Worm (Caenorhabditis elegans) whole organism, L4/young adult: Measurements from ENCODE around the gene dgn-1.

Experiments
- W03F9.2 ChIP-seq: fragments of 150-350 bp; optimal IDR thresholded peaks from 2 replicates; lab custom pipeline; 2014; ENCODE audit warnings: missing biosample characterization, missing genetic modification characterization
- dao-5 ChIP-seq: sonication (generic microtip); optimal IDR thresholded peaks from 2 replicates; lab custom pipeline; 2016; ENCODE audit warnings: missing genotype, missing genetic modification characterization, moderate library complexity, missing compliant biosample characterization
- him-1 ChIP-seq: sonication (generic microtip); optimal IDR thresholded peaks from 2 replicates; lab custom pipeline; 2016; ENCODE audit warnings: missing genotype, missing genetic modification reagents, missing genetic modification characterization, missing compliant biosample characterization

dgn-1 gene

ce11 chrX:10909661-10910060 lies 19.1 kb downstream of the dgn-1 start:
- TF ChIP-seq W03F9.2 (no peak), dao-5 (tag; lab: Kevin White, UChicago) (no peak), him-1 (tag; lab: Kevin White, UChicago) (no peak)

- TF ChIP-seq him-1 (tag; lab: Kevin White, UChicago) (no peak), W03F9.2 (no peak), dao-5 (tag; lab: Kevin White, UChicago) (no peak)
These were observed 21.4 kb downstream of the dgn-1 start for ce11 chrX:10907418-10907817.

- TF ChIP-seq W03F9.2: no peak
- no peak for TF ChIP-seq him-1 (tag; lab: Kevin White, UChicago)
- TF ChIP-seq dao-5 (tag; lab: Kevin White, UChicago): no peak
These were observed 25.4 kb downstream of the dgn-1 start for ce11 chrX:10903416-10903815.

- no peak for TF ChIP-seq W03F9.2
- TF ChIP-seq him-1 (tag; lab: Kevin White, UChicago): no peak
- no peak for TF ChIP-seq dao-5 (tag; lab: Kevin White, UChicago)
These were observed 26.0 kb downstream of the dgn-1 start, which contains the start of gene acbp-3 for ce11 chrX:10902723-10903322. Gene acbp-3, plus strand, starts transcription at chrX:10903272.

- no peak for TF ChIP-seq dao-5 (tag; lab: Kevin White, UChicago)
- TF ChIP-seq him-1 (tag; lab: Kevin White, UChicago): no peak
- no peak for TF ChIP-seq W03F9.2
These were observed 27.0 kb downstream of the dgn-1 start for ce11 chrX:10901766-10902165.

ce11 chrX:10900952-10901351 lies 27.8 kb downstream of the dgn-1 start:
- TF ChIP-seq dao-5 (tag; lab: Kevin White, UChicago) (no peak), him-1 (tag; lab: Kevin White, UChicago) (no peak), W03F9.2 (no peak)

ce11 chrX:10900079-10900724 lies 28.6 kb downstream of the dgn-1 start, which contains the start of gene suca-1:
Gene suca-1, minus strand, starts transcription at chrX:10900114.
- TF ChIP-seq W03F9.2 (no peak), dao-5 (tag; lab: Kevin White, UChicago) (no peak), him-1 (tag; lab: Kevin White, UChicago) (no peak)

- no peak for TF ChIP-seq him-1 (tag; lab: Kevin White, UChicago)
- no peak for TF ChIP-seq dao-5 (tag; lab: Kevin White, UChicago)
- TF ChIP-seq W03F9.2: no peak
These were observed 32.3 kb downstream of the dgn-1 start, which contains the start of gene haly-1 for ce11 chrX:10896498-10896897. Gene haly-1, minus strand, starts transcription at chrX:10896598.

- TF ChIP-seq dao-5 (tag; lab: Kevin White, UChicago) (no peak), W03F9.2 (no peak), him-1 (tag; lab: Kevin White, UChicago) (no peak)
These were observed 36.9 kb downstream of the dgn-1 start, which contains the start of gene F47B10.3 for ce11 chrX:10891890-10892289. Gene F47B10.3, plus strand, starts transcription at chrX:10892190.

ce11 chrX:10890965-10891364 lies 37.8 kb downstream of the dgn-1 start, which contains the start of gene F47B10.4:
Gene F47B10.4, plus strand, starts transcription at chrX:10891265.
- TF ChIP-seq W03F9.2 (no peak), dao-5 (tag; lab: Kevin White, UChicago) (no peak), him-1 (tag; lab: Kevin White, UChicago) (no peak)

ce11 chrX:10890456-10890855 lies 38.3 kb downstream of the dgn-1 start, which contains the start of gene F47B10.5:
Gene F47B10.5, minus strand, starts transcription at chrX:10890556.
- no peak for TF ChIP-seq W03F9.2
- no peak for TF ChIP-seq him-1 (tag; lab: Kevin White, UChicago)
- no peak for TF ChIP-seq dao-5 (tag; lab: Kevin White, UChicago)

ce11 chrX:10888201-10888600 lies 40.6 kb downstream of the dgn-1 start, which contains the start of gene F47B10.6:
Gene F47B10.6, plus strand, starts transcription at chrX:10888501.
- TF ChIP-seq him-1 (tag; lab: Kevin White, UChicago): no peak
- TF ChIP-seq W03F9.2: no peak
- TF ChIP-seq dao-5 (tag; lab: Kevin White, UChicago): no peak

ce11 chrX:10885872-10886271 lies 42.9 kb downstream of the dgn-1 start, which contains the start of gene T21E8.5:
Gene T21E8.5, plus strand, starts transcription at chrX:10886172.
- TF ChIP-seq him-1 (tag; lab: Kevin White, UChicago): no peak
- no peak for TF ChIP-seq W03F9.2
- no peak for TF ChIP-seq dao-5 (tag; lab: Kevin White, UChicago)

- TF ChIP-seq dao-5 (tag; lab: Kevin White, UChicago) (no peak), W03F9.2 (no peak), him-1 (tag; lab: Kevin White, UChicago) (no peak)
These were observed 45.6 kb downstream of the dgn-1 start, which contains the start of gene T21E8.7 for ce11 chrX:10883203-10883602. Gene T21E8.7, plus strand, starts transcription at chrX:10883503.
